Worm (Caenorhabditis elegans): ENCODE results near the gene T27E9.6.

DNA sequence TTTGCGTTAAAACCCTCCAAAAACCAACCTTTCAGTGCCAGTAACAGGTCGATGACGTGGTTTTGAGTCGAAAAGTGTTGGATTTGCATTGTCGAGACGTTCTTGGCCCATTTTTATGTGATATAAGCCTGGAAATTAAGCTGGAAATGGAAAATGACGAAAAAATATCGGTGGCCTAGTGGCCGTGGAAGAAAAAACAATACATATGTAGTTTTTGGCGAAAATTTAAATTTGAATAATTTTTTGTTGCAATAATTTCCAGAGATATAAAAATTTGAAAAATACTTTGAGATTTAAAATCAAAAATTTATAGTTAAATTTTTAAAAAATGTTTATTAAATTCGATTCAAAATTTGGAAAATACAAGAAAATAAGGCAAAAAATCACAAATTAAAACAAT is 37.2 kb downstream of the T27E9.6 start, which contains the start of gene ciao-2B:
- TF ChIP-seq fkh-10 (GFP tag; optimal IDR thresholded peaks at IDR 0.05) (no peak), nhr-25 (tag; optimal IDR thresholded peaks at IDR 0.05; ENCODE audit: borderline replicate concordance, insufficient read depth) (no peak), mep-1 (tag; optimal IDR thresholded peaks at IDR 0.05) (no peak), F49E8.2 (tag; optimal IDR thresholded peaks at IDR 0.05; ENCODE audit: borderline replicate concordance) (no peak), hif-1 (tag; optimal IDR thresholded peaks at IDR 0.05) (peak in 1 of 2 experiments; percentile 64), snpc-4 (tag; optimal IDR thresholded peaks at IDR 0.05) (no peak)
